Worm (Caenorhabditis elegans) whole organism, late embryonic: ENCODE results near the gene Y45G12C.1.
"Not testable (repeated sequence)": the region's sequence is repeated elsewhere in the genome, so short reads cannot be mapped to it uniquely, and the experiment has no call there.

ENCODE experiments used
- C08G9.2 ChIP-seq: sonication (generic microtip); optimal IDR thresholded peaks from 2 replicates; lab custom pipeline; 2016; ENCODE audit warnings: mild to moderate bottlenecking, missing genetic modification characterization, moderate library complexity, missing compliant biosample characterization
- K02D7.2 ChIP-seq: sonication (generic microtip); optimal IDR thresholded peaks from 2 replicates; lab custom pipeline; 2017; ENCODE audit warnings: mild to moderate bottlenecking, missing genetic modification characterization, missing compliant biosample characterization
- T23F11.4 ChIP-seq: fragments of 200-800 bp; sonication (Bioruptor generic); optimal IDR thresholded peaks from 2 replicates; lab custom pipeline; 2018; ENCODE audit warnings: mild to moderate bottlenecking, missing genetic modification characterization, missing compliant biosample characterization
- Y22D7AL.16 ChIP-seq: sonication (generic microtip); optimal IDR thresholded peaks from 2 replicates; lab custom pipeline; 2016; ENCODE audit warnings: missing genetic modification characterization, missing compliant biosample characterization
- ahr-1 ChIP-seq: sonication (generic microtip); optimal IDR thresholded peaks from 2 replicates; lab custom pipeline; 2016; ENCODE audit warnings: missing genetic modification characterization, missing compliant biosample characterization
- ceh-14 ChIP-seq: sonication (generic microtip); optimal IDR thresholded peaks from 2 replicates; lab custom pipeline; 2016; ENCODE audit warnings: missing genotype, missing genetic modification characterization, missing compliant biosample characterization
- ceh-18 ChIP-seq: sonication (generic microtip); optimal IDR thresholded peaks from 2 replicates; lab custom pipeline; 2016; ENCODE audit warnings: missing genetic modification characterization, missing compliant biosample characterization
- ceh-31 ChIP-seq: sonication (generic microtip); optimal IDR thresholded peaks from 2 replicates; lab custom pipeline; 2016; ENCODE audit warnings: missing genetic modification characterization, missing compliant biosample characterization
- ceh-34 ChIP-seq: sonication (generic microtip); optimal IDR thresholded peaks from 2 replicates; lab custom pipeline; 2016; ENCODE audit warnings: mild to moderate bottlenecking, missing genetic modification characterization, missing compliant biosample characterization
- dmd-4 ChIP-seq: sonication (generic microtip); optimal IDR thresholded peaks from 2 replicates; lab custom pipeline; 2016; ENCODE audit warnings: borderline replicate concordance, missing genetic modification characterization, missing compliant biosample characterization
- elt-2 ChIP-seq: sonication (generic microtip); optimal IDR thresholded peaks from 2 replicates; lab custom pipeline; 2016; ENCODE audit warnings: missing genetic modification reagents, missing genetic modification characterization, missing compliant biosample characterization
- elt-4 ChIP-seq: sonication (generic microtip); optimal IDR thresholded peaks from 2 replicates; lab custom pipeline; 2016; ENCODE audit warnings: missing genetic modification characterization, missing compliant biosample characterization
- ets-4 ChIP-seq: sonication (generic microtip); optimal IDR thresholded peaks from 2 replicates; lab custom pipeline; 2016; ENCODE audit warnings: missing genetic modification characterization, missing compliant biosample characterization
- fkh-6 ChIP-seq: sonication (generic microtip); optimal IDR thresholded peaks from 2 replicates; lab custom pipeline; 2016; ENCODE audit warnings: missing genetic modification characterization, missing compliant biosample characterization
- gmeb-2 ChIP-seq: sonication (generic microtip); optimal IDR thresholded peaks from 2 replicates; lab custom pipeline; 2016; ENCODE audit warnings: missing genetic modification characterization, inconsistent platforms, missing compliant biosample characterization
- hlh-13 ChIP-seq: fragments of 200-800 bp; sonication (Bioruptor generic); optimal IDR thresholded peaks from 2 replicates; lab custom pipeline; 2018; ENCODE audit warnings: mild to moderate bottlenecking, missing genetic modification characterization, missing compliant biosample characterization
- hlh-6 ChIP-seq: sonication (generic microtip); optimal IDR thresholded peaks from 2 replicates; lab custom pipeline; 2016; ENCODE audit warnings: missing genotype, missing genetic modification characterization, missing compliant biosample characterization
- hlh-8 ChIP-seq: sonication (generic microtip); optimal IDR thresholded peaks from 2 replicates; lab custom pipeline; 2016; ENCODE audit warnings: missing genotype, missing genetic modification characterization, missing compliant biosample characterization
- lin-11 ChIP-seq: fragments of 200-800 bp; sonication (Bioruptor generic); optimal IDR thresholded peaks from 2 replicates; lab custom pipeline; 2018; ENCODE audit warnings: mild to moderate bottlenecking, missing genetic modification characterization, missing compliant biosample characterization
- mec-3 ChIP-seq: sonication (generic microtip); optimal IDR thresholded peaks from 2 replicates; lab custom pipeline; 2016; ENCODE audit warnings: borderline replicate concordance, missing genetic modification characterization, missing compliant biosample characterization
- nfya-1 ChIP-seq: sonication (generic microtip); optimal IDR thresholded peaks from 2 replicates; lab custom pipeline; 2017; ENCODE audit warnings: missing genetic modification characterization, mild to moderate bottlenecking, missing compliant biosample characterization, antibody characterized with exemption, moderate library complexity
- npax-4 ChIP-seq: sonication (generic microtip); optimal IDR thresholded peaks from 2 replicates; lab custom pipeline; 2016; ENCODE audit warnings: missing genetic modification characterization, missing compliant biosample characterization
- odd-2 ChIP-seq: sonication (generic microtip); optimal IDR thresholded peaks from 2 replicates; lab custom pipeline; 2017; ENCODE audit warnings: antibody characterized with exemption, mild to moderate bottlenecking, missing genetic modification characterization, missing compliant biosample characterization
- pag-3 ChIP-seq: sonication (generic microtip); optimal IDR thresholded peaks from 2 replicates; lab custom pipeline; 2016; ENCODE audit warnings: missing compliant biosample characterization, missing genetic modification characterization, borderline replicate concordance
- pat-9 ChIP-seq: fragments of 200-800 bp; sonication (Bioruptor generic); optimal IDR thresholded peaks from 2 replicates; lab custom pipeline; 2018; ENCODE audit warnings: mild to moderate bottlenecking, missing genetic modification characterization, moderate library complexity, missing compliant biosample characterization
- pax-1 ChIP-seq: fragments of 150-350 bp; optimal IDR thresholded peaks from 2 replicates; lab custom pipeline; 2014; ENCODE audit warnings: missing biosample characterization, missing genetic modification characterization
- pros-1 ChIP-seq: fragments of 150-350 bp; optimal IDR thresholded peaks from 2 replicates; lab custom pipeline; 2014; ENCODE audit warnings: missing biosample characterization, missing genetic modification reagents, missing genetic modification characterization
- ref-2 ChIP-seq: sonication (generic microtip); optimal IDR thresholded peaks from 2 replicates; lab custom pipeline; 2016; ENCODE audit warnings: missing genetic modification characterization, missing compliant biosample characterization
- rnt-1 ChIP-seq: sonication (generic microtip); optimal IDR thresholded peaks from 2 replicates; lab custom pipeline; 2016; ENCODE audit warnings: missing genetic modification characterization, missing compliant biosample characterization
- sox-2 ChIP-seq: fragments of 200-800 bp; sonication (Bioruptor generic); IDR thresholded peaks from 2 replicates; pipeline ENCODE4 v1.3.6; 2022; ENCODE audit warnings: missing genetic modification reagents, missing genetic modification characterization, missing compliant biosample characterization
- tbx-2 ChIP-seq: sonication (generic microtip); optimal IDR thresholded peaks from 2 replicates; lab custom pipeline; 2016; ENCODE audit warnings: missing genetic modification characterization, missing compliant biosample characterization
- unc-3 ChIP-seq, 2 experiments: fragments of 200-800 bp in 1 of 2; sonication (Bioruptor generic) in 1 of 2; sonication (generic microtip) in 1 of 2; conservative IDR thresholded peaks in 1 of 2; optimal IDR thresholded peaks in 1 of 2; 2 replicates each; pipeline versions ENCODE4 v1.3.6 to Lab custom; 2016 to 2022; ENCODE audit warnings: missing compliant biosample characterization in 2 of 2, missing genetic modification characterization in 2 of 2, missing genetic modification reagents in 1 of 2

The Y45G12C.1 gene

DNA sequence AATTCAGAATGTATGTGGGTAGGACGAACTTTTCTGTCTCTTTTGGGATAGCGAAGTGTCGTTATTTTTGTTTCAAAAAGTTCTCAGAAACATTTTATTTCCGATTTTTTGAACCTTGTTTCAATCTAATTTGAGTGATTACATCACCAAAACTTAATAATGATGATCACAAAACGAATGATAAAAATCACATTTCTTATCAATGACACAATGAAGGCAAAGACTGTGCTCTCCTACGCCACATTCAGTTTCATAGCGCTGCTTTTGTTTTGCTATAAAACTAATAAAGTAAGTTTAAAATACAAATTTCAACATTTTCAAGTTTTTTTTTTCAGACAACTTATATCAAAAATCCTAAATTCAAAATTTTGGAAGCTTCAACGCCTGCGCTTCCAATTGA lies at the start of gene Y45G12C.1:
Gene Y45G12C.1, plus strand, starts transcription at position 159 of the 400 bp plus-strand sequence.
- no peak for TF ChIP-seq hlh-6 (tag; lab: Kevin White, UChicago)
- TF ChIP-seq ref-2 (tag; lab: Kevin White, UChicago) = no peak
- TF ChIP-seq fkh-6 (tag; lab: Kevin White, UChicago) = no peak
- peak; percentile 46 for TF ChIP-seq elt-2 (tag; lab: Kevin White, UChicago)

DNA sequence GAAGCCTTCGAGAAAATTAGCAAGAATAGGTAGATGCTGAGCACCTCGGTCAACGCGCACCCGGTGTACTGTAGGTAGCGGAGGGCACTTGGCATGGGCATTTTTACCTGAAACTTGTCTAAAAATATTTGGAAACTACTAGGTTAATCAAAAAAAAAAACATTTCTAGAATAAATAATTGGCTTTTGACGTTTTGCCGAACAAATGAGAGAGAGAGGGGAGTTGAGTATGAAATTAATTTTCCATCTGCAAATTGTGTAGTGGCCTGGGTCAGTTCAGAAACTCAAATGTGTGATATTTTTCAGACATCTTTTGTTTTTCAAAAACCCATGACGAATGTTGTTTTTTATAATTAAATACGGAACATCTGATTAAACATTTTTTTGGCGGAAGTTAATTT lies 29.2 kb upstream of the Y45G12C.1 start, which contains the start of gene Y45G12C.10:
Gene Y45G12C.10, minus strand, starts transcription at position 101 of the 400 bp plus-strand sequence.
- not testable (repeated sequence) for TF ChIP-seq ceh-18; elt-4 (tag; lab: Kevin White, UChicago); pros-1 (tag; lab: Kevin White, UChicago)

DNA sequence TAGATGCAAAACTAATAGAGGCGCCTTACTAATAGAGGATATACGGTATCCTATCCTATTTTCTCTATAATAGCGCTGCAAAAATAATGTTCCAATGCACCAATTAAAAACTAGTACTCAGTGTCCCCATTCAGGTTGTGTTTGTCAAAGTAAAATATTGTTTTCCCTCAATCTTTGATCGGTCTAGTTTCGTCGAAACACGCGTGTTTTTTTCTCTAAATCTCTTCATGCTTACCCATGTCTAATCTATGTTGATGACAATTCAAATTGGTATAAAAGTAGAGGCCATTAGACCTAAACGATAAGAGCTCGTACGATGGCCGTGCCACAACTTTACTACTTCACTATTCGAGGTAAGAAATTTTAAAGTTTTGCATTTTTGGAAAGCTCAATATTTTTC lies 4.1 kb upstream of the Y45G12C.1 start, which contains the start of gene gst-10:
Gene gst-10, plus strand, starts transcription at position 301 of the 400 bp plus-strand sequence.
- not testable (repeated sequence) for TF ChIP-seq ahr-1; unc-3 (GFP tag; conservative IDR thresholded peaks at IDR 0.05; lab: Robert Waterston, UW); unc-3 (tag; optimal IDR thresholded peaks at IDR 0.05; lab: Kevin White, UChicago); odd-2 (tag; lab: Kevin White, UChicago)

DNA sequence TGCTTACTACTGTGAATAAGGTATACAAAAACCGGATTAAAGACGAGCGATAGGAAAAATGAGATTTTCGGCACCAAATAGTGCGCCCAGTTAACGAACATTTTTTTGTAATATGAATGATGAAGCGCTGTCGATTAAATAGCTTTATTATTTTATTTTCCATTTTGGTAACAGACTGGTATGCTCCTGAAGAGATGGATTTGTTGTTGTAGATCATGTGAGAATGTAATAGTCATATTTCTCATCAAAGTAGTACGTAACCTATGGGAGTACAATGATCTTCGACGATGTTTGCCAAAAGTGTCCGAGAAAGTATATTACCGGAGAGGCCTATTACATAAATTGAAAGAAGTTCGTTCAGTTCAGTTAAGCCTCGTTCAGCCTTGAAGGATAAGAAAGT lies 5.2 kb downstream of the Y45G12C.1 start, which contains the start of gene srj-19:
Gene srj-19, minus strand, starts transcription at position 101 of the 400 bp plus-strand sequence.
- no peak for TF ChIP-seq C08G9.2
- no peak for TF ChIP-seq hlh-13
- no peak for TF ChIP-seq lin-11 (tag; lab: Kevin White, UChicago)
- TF ChIP-seq npax-4 = no peak
- no peak for TF ChIP-seq dmd-4 (tag; lab: Kevin White, UChicago)
- TF ChIP-seq pag-3 = no peak

DNA sequence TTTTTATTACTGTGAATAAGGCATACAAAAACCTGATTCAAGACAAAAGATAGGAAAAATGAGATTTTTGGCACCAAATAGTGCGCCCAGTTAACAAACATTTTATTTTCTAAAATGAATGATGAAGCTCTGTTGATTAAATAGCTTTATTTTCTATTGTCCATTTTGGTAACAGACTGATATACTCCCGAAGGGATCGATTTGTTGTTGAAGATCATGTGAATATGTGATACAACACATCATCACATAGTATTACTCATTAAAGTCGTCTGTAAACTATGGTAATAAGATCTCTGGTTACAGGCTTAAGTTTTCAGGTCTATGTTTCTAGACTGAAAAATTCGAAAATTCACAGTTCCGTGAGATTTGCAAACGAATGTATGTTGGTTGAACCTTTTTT lies 7.6 kb downstream of the Y45G12C.1 start, which contains the start of gene srj-20:
Gene srj-20, minus strand, starts transcription at position 101 of the 400 bp plus-strand sequence.
- TF ChIP-seq mec-3 (tag; lab: Kevin White, UChicago) (no peak), pag-3 (no peak), ets-4 (tag; lab: Kevin White, UChicago) (no peak), K02D7.2 (no peak), sox-2 (GFP tag; lab: Robert Waterston, UW) (no peak), tbx-2 (tag; lab: Kevin White, UChicago) (no peak), ceh-18 (no peak), Y22D7AL.16 (tag; lab: Kevin White, UChicago) (no peak), ceh-34 (tag; lab: Kevin White, UChicago) (no peak), ceh-14 (tag; lab: Kevin White, UChicago) (no peak), ceh-31 (no peak), hlh-8 (no peak), gmeb-2 (no peak), rnt-1 (tag; lab: Kevin White, UChicago) (no peak), hlh-6 (tag; lab: Kevin White, UChicago) (no peak), fkh-6 (tag; lab: Kevin White, UChicago) (no peak), pax-1 (no peak), T23F11.4 (no peak)
- TF ChIP-seq, all 69 proteins: peak for 0

DNA sequence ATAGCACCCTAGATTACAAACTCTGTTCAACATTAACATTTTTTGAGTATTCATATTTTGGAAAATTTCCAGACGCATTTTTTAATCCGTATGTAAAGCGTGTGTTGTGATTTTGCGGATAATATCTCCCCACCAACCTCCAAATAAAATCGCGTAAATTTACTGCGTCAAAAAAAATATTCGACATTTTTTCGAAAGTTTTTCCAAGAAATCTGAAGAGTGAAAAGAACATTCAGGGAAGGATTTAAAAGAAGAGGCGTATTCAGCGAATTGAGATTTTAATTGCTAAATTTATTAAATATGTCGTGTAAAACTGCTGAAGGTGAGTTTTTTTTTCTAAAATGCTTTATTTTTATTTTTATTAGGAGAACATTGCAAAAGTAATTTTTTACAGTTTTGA lies 8.4 kb downstream of the Y45G12C.1 start, which contains the start of gene nhr-290:
Gene nhr-290, plus strand, starts transcription at position 301 of the 400 bp plus-strand sequence.
- TF ChIP-seq nfya-1 (tag; lab: Kevin White, UChicago) (no peak), T23F11.4 (no peak), pat-9 (tag; lab: Kevin White, UChicago) (no peak)
